Worm (Caenorhabditis elegans) whole organism, mixed stage, embryonic: ENCODE results near the gene sri-54.
"Not testable (repeated sequence)": the region's sequence is repeated elsewhere in the genome, so short reads cannot be mapped to it uniquely, and the experiment has no call there.

Source experiments
- ceh-39 ChIP-seq: fragments of 150-350 bp; optimal IDR thresholded peaks from 2 replicates; lab custom pipeline; 2014; ENCODE audit warnings: missing biosample characterization, missing genetic modification characterization
- drap-1 ChIP-seq: fragments of 200-800 bp; sonication (Bioruptor generic); optimal IDR thresholded peaks from 3 replicates; lab custom pipeline; 2018; ENCODE audit warnings: mild to moderate bottlenecking, missing genetic modification characterization, missing compliant biosample characterization
- elt-1 ChIP-seq: sonication (generic microtip); optimal IDR thresholded peaks from 2 replicates; lab custom pipeline; 2017; ENCODE audit warnings: missing genetic modification characterization, mild to moderate bottlenecking, missing compliant biosample characterization, antibody characterized with exemption, moderate library complexity, borderline replicate concordance; ENCODE audit not compliant: insufficient read depth
- hlh-1 ChIP-seq: fragments of 150-350 bp; optimal IDR thresholded peaks from 2 replicates; lab custom pipeline; 2014; ENCODE audit warnings: missing biosample characterization, missing genetic modification reagents, missing genetic modification characterization
- lin-13 ChIP-seq: fragments of 150-350 bp; optimal IDR thresholded peaks from 2 replicates; lab custom pipeline; 2014; ENCODE audit warnings: missing biosample characterization, missing genetic modification characterization
- mab-5 ChIP-seq: fragments of 150-350 bp; optimal IDR thresholded peaks from 2 replicates; lab custom pipeline; 2014; ENCODE audit warnings: missing biosample characterization, missing genetic modification characterization
- nhr-237 ChIP-seq: fragments of 150-350 bp; optimal IDR thresholded peaks from 2 replicates; lab custom pipeline; 2014; ENCODE audit warnings: missing biosample characterization, missing genetic modification characterization
- nhr-28 ChIP-seq: fragments of 150-350 bp; optimal IDR thresholded peaks from 2 replicates; lab custom pipeline; 2014; ENCODE audit warnings: missing biosample characterization, missing genetic modification characterization
- nhr-76 ChIP-seq: sonication (generic microtip); optimal IDR thresholded peaks from 2 replicates; lab custom pipeline; 2017; ENCODE audit warnings: missing biosample characterization, missing genetic modification characterization
- pha-4 ChIP-seq: fragments of 150-350 bp; optimal IDR thresholded peaks from 2 replicates; lab custom pipeline; 2018; ENCODE audit warnings: missing biosample characterization, missing genetic modification reagents, missing genetic modification characterization
- snpc-4 ChIP-seq: fragments of 150-350 bp; optimal IDR thresholded peaks from 2 replicates; lab custom pipeline; 2014; ENCODE audit warnings: missing biosample characterization, missing genetic modification characterization
- sptf-1 ChIP-seq: sonication (generic microtip); optimal IDR thresholded peaks from 2 replicates; lab custom pipeline; 2017; ENCODE audit warnings: mild to moderate bottlenecking, missing genetic modification characterization, moderate library complexity, missing compliant biosample characterization
- ztf-11 ChIP-seq: fragments of 150-350 bp; optimal IDR thresholded peaks from 2 replicates; lab custom pipeline; 2014; ENCODE audit warnings: missing biosample characterization, missing genetic modification characterization

ce11 chrII:3184858-3185257 is 47.2 kb upstream of the sri-54 start, which contains the start of gene sri-78:
- TF ChIP-seq ceh-39 (tag; lab: Kevin White, UChicago); snpc-4 (tag; lab: Kevin White, UChicago); sptf-1 (tag; lab: Kevin White, UChicago); hlh-1 (tag; lab: Kevin White, UChicago); lin-13 (tag; lab: Kevin White, UChicago); mab-5 (tag; lab: Kevin White, UChicago); ztf-11 (tag; lab: Kevin White, UChicago); pha-4 (tag; lab: Kevin White, UChicago); elt-1; nhr-76 (tag; lab: Kevin White, UChicago); drap-1; nhr-237 (tag; lab: Kevin White, UChicago); nhr-28: not testable (repeated sequence)
